Worm (Caenorhabditis elegans) whole organism, early embryonic: Measurements from ENCODE around the gene Y69A2AR.1.
"Not testable (repeated sequence)": the region's sequence is repeated elsewhere in the genome, so short reads cannot be mapped to it uniquely, and the experiment has no call there.

Source experiments
- F13C5.2 ChIP-seq: sonication (generic microtip); optimal IDR thresholded peaks from 2 replicates; lab custom pipeline; 2017; ENCODE audit warnings: mild to moderate bottlenecking, missing genetic modification characterization, inconsistent platforms, missing compliant biosample characterization
- ama-1 ChIP-seq: fragments of 150-350 bp; optimal IDR thresholded peaks from 2 replicates; lab custom pipeline; 2014
- tbx-37 ChIP-seq: fragments of 200-800 bp; sonication (Bioruptor generic); conservative IDR thresholded peaks from 2 replicates; pipeline ENCODE4 v1.3.6; 2022; ENCODE audit warnings: missing genetic modification reagents, missing genetic modification characterization, missing compliant biosample characterization

Y69A2AR.1 gene

DNA sequence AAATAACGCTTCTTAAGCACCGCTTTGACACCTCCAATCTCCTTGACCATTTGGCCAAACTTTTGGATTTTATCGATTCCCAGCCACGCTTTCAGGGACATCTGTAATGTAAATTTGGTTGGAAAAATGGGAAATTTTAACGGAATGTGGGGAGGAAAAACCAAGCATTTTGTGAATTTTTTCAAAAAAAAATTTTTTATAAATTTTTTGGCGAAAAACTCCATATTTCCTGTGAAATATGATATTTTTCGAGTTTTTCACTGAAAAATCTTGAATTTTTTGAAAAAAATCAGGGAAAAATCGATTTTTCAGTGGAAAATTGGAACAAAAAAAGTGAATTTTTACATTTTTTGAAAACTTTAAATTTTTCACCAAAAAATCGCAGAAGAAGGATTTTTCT is 52.9 kb downstream of the Y69A2AR.1 start, which contains the start of gene ndua-12:
ndua-12 (minus strand) TSS at position 101 of the 400 bp plus-strand sequence.
- TF ChIP-seq F13C5.2 (tag; lab: Kevin White, UChicago); ama-1; tbx-37 (GFP tag; lab: Robert Waterston, UW): not testable (repeated sequence)
